Worm (Caenorhabditis elegans) whole organism, L3 larva: ENCODE data around the gene ints-13.

Experiments
- R02D3.7 ChIP-seq: fragments of 150-350 bp; optimal IDR thresholded peaks from 2 replicates; lab custom pipeline; 2014; ENCODE audit warnings: missing biosample characterization, missing genetic modification characterization
- ceh-82 ChIP-seq: fragments of 150-350 bp; optimal IDR thresholded peaks from 2 replicates; lab custom pipeline; 2014; ENCODE audit warnings: missing biosample characterization, missing genetic modification characterization
- egl-27 ChIP-seq: sonication (generic microtip); optimal IDR thresholded peaks from 4 replicates; lab custom pipeline; 2017; ENCODE audit warnings: missing biosample characterization, missing genetic modification reagents, missing genetic modification characterization
- fos-1 ChIP-seq: fragments of 150-350 bp; optimal IDR thresholded peaks from 2 replicates; lab custom pipeline; 2014; ENCODE audit warnings: missing biosample characterization, missing genetic modification characterization
- lin-15B ChIP-seq: fragments of 150-350 bp; optimal IDR thresholded peaks from 2 replicates; lab custom pipeline; 2014; ENCODE audit warnings: missing biosample characterization, missing genetic modification characterization
- nhr-11 ChIP-seq: fragments of 150-350 bp; optimal IDR thresholded peaks from 2 replicates; lab custom pipeline; 2014; ENCODE audit warnings: missing biosample characterization, missing genetic modification characterization
- unc-62 ChIP-seq: fragments of 150-350 bp; sonication (generic microtip); optimal IDR thresholded peaks from 4 replicates; lab custom pipeline; 2014; ENCODE audit warnings: missing biosample characterization, missing genetic modification reagents, missing genetic modification characterization
- zag-1 ChIP-seq: fragments of 150-350 bp; optimal IDR thresholded peaks from 2 replicates; lab custom pipeline; 2014; ENCODE audit warnings: missing biosample characterization, missing genetic modification characterization

DNA sequence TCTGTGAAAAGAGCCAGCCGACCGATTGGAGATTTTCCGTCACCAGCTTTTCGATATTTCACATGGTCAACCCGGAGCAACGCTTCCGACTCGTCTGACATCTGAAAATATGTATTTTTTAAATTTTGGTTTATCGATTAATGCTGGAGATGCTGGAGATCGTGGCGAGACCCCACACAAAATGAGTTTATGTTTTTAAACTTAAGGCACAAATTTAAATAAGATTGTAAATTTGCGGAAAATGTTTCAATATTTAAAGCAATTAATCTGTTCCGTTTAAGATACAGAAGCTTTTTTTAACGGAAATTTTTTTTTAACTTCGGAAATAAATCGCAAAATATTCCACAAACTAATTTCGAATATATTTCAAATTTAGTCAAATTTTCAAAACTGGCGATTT is 5.6 kb downstream of the ints-13 start, which contains the start of gene gtf-2H1:
- TF ChIP-seq fos-1 (tag; lab: Kevin White, UChicago) (no peak), lin-15B (tag; lab: Kevin White, UChicago) (no peak), ceh-82 (tag; lab: Kevin White, UChicago) (no peak), zag-1 (tag; lab: Kevin White, UChicago) (no peak), R02D3.7 (tag; lab: Kevin White, UChicago) (no peak), nhr-11 (no peak), egl-27 (tag; lab: Kevin White, UChicago) (no peak), unc-62 (no peak)
